Worm (Caenorhabditis elegans) whole organism, L2 larva: ENCODE data around the gene F36H1.12.

Experiments
- ceh-16 ChIP-seq: fragments of 150-350 bp; optimal IDR thresholded peaks from 2 replicates; lab custom pipeline; 2014; ENCODE audit warnings: missing biosample characterization, missing genetic modification characterization
- fos-1 ChIP-seq: fragments of 150-350 bp; optimal IDR thresholded peaks from 2 replicates; lab custom pipeline; 2014; ENCODE audit warnings: missing biosample characterization, missing genetic modification characterization
- gmeb-1 ChIP-seq: fragments of 150-350 bp; optimal IDR thresholded peaks from 2 replicates; lab custom pipeline; 2014; ENCODE audit warnings: missing biosample characterization, missing genetic modification characterization
- lin-11 ChIP-seq: fragments of 150-350 bp; sonication (generic microtip); optimal IDR thresholded peaks from 2 replicates; lab custom pipeline; 2014; ENCODE audit warnings: missing biosample characterization, missing genetic modification characterization, inconsistent platforms, mixed read lengths
- lin-39 ChIP-seq: fragments of 150-350 bp; optimal IDR thresholded peaks from 2 replicates; lab custom pipeline; 2014; ENCODE audit warnings: missing biosample characterization, missing genetic modification reagents, missing genetic modification characterization
- lsy-2 ChIP-seq, 2 experiments: fragments of 150-350 bp in 1 of 2; sonication (generic microtip) in 1 of 2; optimal IDR thresholded peaks; 2 replicates each; lab custom pipeline; 2014 to 2017; ENCODE audit warnings: missing biosample characterization in 2 of 2, missing genetic modification characterization in 2 of 2
- nhr-21 ChIP-seq: fragments of 150-350 bp; optimal IDR thresholded peaks from 2 replicates; lab custom pipeline; 2014; ENCODE audit warnings: missing biosample characterization, missing genetic modification characterization
- sma-9 ChIP-seq, 2 experiments: fragments of 150-350 bp in 1 of 2; sonication (generic microtip) in 1 of 2; optimal IDR thresholded peaks; 2 replicates each; lab custom pipeline; 2014 to 2016; ENCODE audit warnings: missing genetic modification characterization in 2 of 2, mild to moderate bottlenecking in 1 of 2, missing biosample characterization in 1 of 2, missing compliant biosample characterization in 1 of 2, missing genetic modification reagents in 1 of 2, moderate library complexity in 1 of 2
- unc-62 ChIP-seq: fragments of 150-350 bp; optimal IDR thresholded peaks from 2 replicates; lab custom pipeline; 2014; ENCODE audit warnings: missing biosample characterization, missing genetic modification reagents, missing genetic modification characterization
- zag-1 ChIP-seq: fragments of 150-350 bp; optimal IDR thresholded peaks from 2 replicates; lab custom pipeline; 2014; ENCODE audit warnings: missing biosample characterization, missing genetic modification characterization
- ztf-4 ChIP-seq: fragments of 150-350 bp; optimal IDR thresholded peaks from 2 replicates; lab custom pipeline; 2014; ENCODE audit warnings: missing biosample characterization, missing genetic modification characterization

DNA sequence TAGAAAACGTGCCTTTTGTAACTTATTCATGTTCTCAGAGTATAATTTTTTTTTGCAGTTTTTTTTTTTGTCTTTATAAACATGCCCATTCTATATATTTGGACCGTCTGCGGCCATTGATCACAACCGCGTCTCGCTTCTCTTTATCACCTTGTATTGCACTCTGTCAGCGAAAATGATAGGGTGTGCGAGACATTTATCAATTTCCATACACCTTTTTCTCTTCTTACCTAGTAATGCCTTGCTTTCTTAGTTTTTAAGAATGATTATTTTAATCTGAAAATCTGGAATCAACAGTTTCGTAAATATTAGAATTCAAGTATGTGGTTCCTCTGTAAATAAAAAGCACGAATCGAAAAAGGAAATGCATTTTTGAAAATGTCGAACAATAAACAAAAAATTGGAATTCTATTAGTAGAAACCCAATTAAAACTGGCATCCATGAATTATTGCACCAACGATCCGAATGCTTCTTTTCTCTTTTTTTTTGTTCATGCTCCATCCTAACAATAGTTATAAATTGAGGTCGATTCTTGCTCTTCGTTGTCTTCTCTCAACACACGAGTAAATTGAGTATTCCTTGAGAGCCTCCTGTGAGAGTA, 16.3 kb downstream of the F36H1.12 start:
- TF ChIP-seq ztf-4, result no peak
- TF ChIP-seq sma-9 (GFP tag; optimal IDR thresholded peaks at IDR 0.05; lab: Kevin White, UChicago), result no peak
- no peak for TF ChIP-seq sma-9 (tag; optimal IDR thresholded peaks at IDR 0.05; lab: Kevin White, UChicago)
- peak; percentile 73 for TF ChIP-seq fos-1
- peak; percentile 22 for TF ChIP-seq zag-1 (tag; lab: Kevin White, UChicago)
- no peak for TF ChIP-seq lin-11 (tag; lab: Kevin White, UChicago)
- TF ChIP-seq lin-39 (tag; lab: Kevin White, UChicago), result no peak
- no peak for TF ChIP-seq nhr-21 (tag; lab: Kevin White, UChicago)
- TF ChIP-seq lsy-2 (tag; optimal IDR thresholded peaks at IDR 0.05; lab: Kevin White, UChicago), result peak in 1 of 2 experiments; percentile 33
- TF ChIP-seq ceh-16 (tag; lab: Kevin White, UChicago), result no peak
- TF ChIP-seq unc-62, result no peak
- no peak for TF ChIP-seq gmeb-1
